Worm (Caenorhabditis elegans) whole organism, mixed stage, embryonic: ENCODE results near the gene kxd-1.

ENCODE experiments used
- ceh-43 ChIP-seq: fragments of 200-800 bp; sonication (Bioruptor generic); optimal IDR thresholded peaks from 2 replicates; lab custom pipeline; 2018; ENCODE audit warnings: mild to moderate bottlenecking, missing genetic modification characterization, moderate library complexity, missing compliant biosample characterization
- ceh-83 ChIP-seq: fragments of 200-800 bp; sonication (Bioruptor generic); optimal IDR thresholded peaks from 2 replicates; lab custom pipeline; 2018; ENCODE audit warnings: mild to moderate bottlenecking, missing genetic modification characterization, missing compliant biosample characterization
- ces-1 ChIP-seq: fragments of 150-350 bp; optimal IDR thresholded peaks from 2 replicates; lab custom pipeline; 2014; ENCODE audit warnings: missing biosample characterization, missing genetic modification reagents, missing genetic modification characterization
- elt-3 ChIP-seq: fragments of 150-350 bp; optimal IDR thresholded peaks from 2 replicates; lab custom pipeline; 2014; ENCODE audit warnings: missing biosample characterization, missing genetic modification characterization
- hlh-1 ChIP-seq: fragments of 150-350 bp; optimal IDR thresholded peaks from 2 replicates; lab custom pipeline; 2014; ENCODE audit warnings: missing biosample characterization, missing genetic modification reagents, missing genetic modification characterization
- nhr-12 ChIP-seq: fragments of 150-350 bp; optimal IDR thresholded peaks from 2 replicates; lab custom pipeline; 2014; ENCODE audit warnings: missing biosample characterization, missing genetic modification characterization
- nhr-237 ChIP-seq: fragments of 150-350 bp; optimal IDR thresholded peaks from 2 replicates; lab custom pipeline; 2014; ENCODE audit warnings: missing biosample characterization, missing genetic modification characterization
- nhr-28 ChIP-seq: fragments of 150-350 bp; optimal IDR thresholded peaks from 2 replicates; lab custom pipeline; 2014; ENCODE audit warnings: missing biosample characterization, missing genetic modification characterization
- snpc-4 ChIP-seq: fragments of 150-350 bp; optimal IDR thresholded peaks from 2 replicates; lab custom pipeline; 2014; ENCODE audit warnings: missing biosample characterization, missing genetic modification characterization
- unc-39 ChIP-seq: fragments of 150-350 bp; optimal IDR thresholded peaks from 2 replicates; lab custom pipeline; 2014; ENCODE audit warnings: missing biosample characterization, missing genetic modification characterization
- ztf-11 ChIP-seq: fragments of 150-350 bp; optimal IDR thresholded peaks from 2 replicates; lab custom pipeline; 2014; ENCODE audit warnings: missing biosample characterization, missing genetic modification characterization

ce11 chrV:7187295-7187694, 34.0 kb upstream of the kxd-1 start:
- TF ChIP-seq nhr-28 (tag; lab: Kevin White, UChicago) (no peak), snpc-4 (no peak), ztf-11 (tag; lab: Kevin White, UChicago) (no peak), hlh-1 (no peak), nhr-237 (tag; lab: Kevin White, UChicago) (no peak), nhr-12 (tag; lab: Kevin White, UChicago) (no peak), elt-3 (tag; lab: Kevin White, UChicago) (no peak), unc-39 (tag; lab: Kevin White, UChicago) (no peak), ces-1 (GFP tag; lab: Kevin White, UChicago) (no peak), ceh-83 (GFP tag; lab: Kevin White, UChicago) (no peak), ceh-43 (GFP tag; lab: Kevin White, UChicago) (no peak)
